Fruit fly (Drosophila melanogaster): ENCODE data around the gene Mnt.

The Mnt gene

DNA sequence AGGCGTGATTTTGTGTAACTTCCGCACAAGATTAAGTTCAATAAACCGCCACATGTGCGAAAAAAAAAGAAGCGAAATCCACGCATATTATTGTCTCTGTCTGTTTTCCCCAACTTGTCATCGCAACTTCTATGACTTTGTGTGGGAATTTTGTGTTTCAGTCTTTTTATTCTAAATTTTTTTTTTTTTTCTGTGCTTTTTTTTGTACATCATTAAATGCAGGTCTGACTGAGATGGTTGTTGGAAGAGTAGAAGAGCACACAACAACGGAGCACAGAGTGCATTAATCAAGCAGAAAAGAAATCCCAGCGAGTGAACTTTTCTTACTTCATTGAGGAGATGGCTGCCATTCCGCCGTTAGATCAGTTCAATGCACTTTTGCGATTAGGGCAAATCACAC, 44.0 kb downstream of the Mnt start:
- TF ChIP-seq az2 (GFP tag; optimal IDR thresholded peaks at IDR 0.05), result no peak
- TF ChIP-seq sens (GFP tag), result peak; percentile 55
- TF ChIP-seq Drgx (GFP tag; IDR thresholded peaks at IDR 0.05), result 0 out of 2 replicates have a peak, but pooled peaks have one; percentile 13

DNA sequence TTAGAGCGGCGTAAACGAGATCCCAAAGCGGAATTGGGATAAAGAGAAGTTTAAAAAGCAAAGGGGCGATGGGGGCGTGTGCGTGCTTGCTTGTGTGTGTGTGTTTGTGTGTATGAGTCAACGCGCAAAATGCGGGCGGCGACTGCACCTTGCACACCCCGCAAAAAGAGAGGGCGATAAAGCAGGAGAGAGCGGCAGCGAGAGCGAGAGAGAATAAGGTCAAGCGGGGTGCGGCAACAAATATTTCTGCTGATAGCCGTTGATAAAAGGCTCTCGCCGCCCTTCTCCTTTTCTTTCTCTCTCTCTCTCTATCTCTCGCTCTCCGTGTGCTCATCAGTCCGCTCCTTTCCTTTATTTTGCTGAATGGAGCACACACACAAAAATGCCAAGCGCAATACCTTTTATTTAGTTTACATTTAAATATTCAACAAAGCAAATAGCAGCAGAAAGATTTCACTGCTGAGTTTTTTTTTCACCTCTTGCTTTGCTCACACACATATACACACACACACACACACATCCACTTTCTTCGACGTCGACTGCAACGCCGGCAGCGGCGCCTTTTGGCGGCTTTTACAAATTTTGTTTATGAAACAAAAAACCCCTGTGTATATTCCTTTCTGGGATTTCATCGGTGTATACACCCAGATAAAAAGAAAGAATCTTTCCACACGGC, 47.1 kb downstream of the Mnt start:
- TF ChIP-seq MTF-1 (GFP tag; optimal IDR thresholded peaks at IDR 0.05; ENCODE audit: borderline replicate concordance) (no peak), Ets65A (GFP tag) (no peak), NC2β (GFP tag; optimal IDR thresholded peaks at IDR 0.05) (no peak), CG30431 (GFP tag; optimal IDR thresholded peaks at IDR 0.05) (no peak), chinmo (GFP tag; IDR thresholded peaks at IDR 0.05; ENCODE audit: partially characterized antibody) (peak; percentile 84), CG4730 (GFP tag; IDR thresholded peaks at IDR 0.05) (no peak), Hr78 (GFP tag; optimal IDR thresholded peaks at IDR 0.05) (peak in 1 of 2 experiments; percentile 53), sens (GFP tag) (peak; percentile 63), Deaf1 (tag; optimal IDR thresholded peaks at IDR 0.05) (no peak), al (GFP tag; IDR thresholded peaks at IDR 0.05) (no peak), CG9876 (GFP tag; optimal IDR thresholded peaks at IDR 0.05) (no peak), fu2 (GFP tag; optimal IDR thresholded peaks at IDR 0.05) (no peak), hkb (optimal IDR thresholded peaks at IDR 0.05) (no peak), hkb (GFP tag; IDR thresholded peaks at IDR 0.05) (no peak), cato (GFP tag; optimal IDR thresholded peaks at IDR 0.05; ENCODE audit: borderline replicate concordance) (no peak), CG7963 (GFP tag; IDR thresholded peaks at IDR 0.05; ENCODE audit: partially characterized antibody) (no peak), hbn (GFP tag; IDR thresholded peaks at IDR 0.05; ENCODE audit: partially characterized antibody) (no peak; the same call in 1 of the 2 replicates), sd (tag; optimal IDR thresholded peaks at IDR 0.05) (peak; percentile 75), tap (tag; optimal IDR thresholded peaks at IDR 0.05) (no peak), gcm (GFP tag; optimal IDR thresholded peaks at IDR 0.05) (peak; percentile 86), CG1233 (GFP tag; optimal IDR thresholded peaks at IDR 0.05) (no peak), stwl (tag; optimal IDR thresholded peaks at IDR 0.05) (no peak), CG15696 (tag; optimal IDR thresholded peaks at IDR 0.05) (no peak), sens-2 (GFP tag; IDR thresholded peaks at IDR 0.05) (no peak), org-1 (GFP tag; optimal IDR thresholded peaks at IDR 0.05) (no peak), cg (GFP tag; optimal IDR thresholded peaks at IDR 0.05) (peak; percentile 68), Fer3 (tag; optimal IDR thresholded peaks at IDR 0.05) (no peak), CG6272 (GFP tag; IDR thresholded peaks at IDR 0.05) (no peak), crol (GFP tag; IDR thresholded peaks at IDR 0.05) (peak; percentile 84), tll (GFP tag; optimal IDR thresholded peaks at IDR 0.05) (peak in 1 of 2 experiments; percentile 61), sqz (GFP tag; optimal IDR thresholded peaks at IDR 0.05) (peak; percentile 55), CG2129 (GFP tag; IDR thresholded peaks at IDR 0.05; ENCODE audit: partially characterized antibody) (no peak), CG15479 (GFP tag; optimal IDR thresholded peaks at IDR 0.05) (peak; percentile 84), Trl (optimal IDR thresholded peaks at IDR 0.05) (peak; percentile 85 to 93), Trl (GFP tag; optimal IDR thresholded peaks at IDR 0.05) (peak; percentile 21), HmgD (GFP tag; optimal IDR thresholded peaks at IDR 0.05) (no peak), CG7372 (GFP tag; IDR thresholded peaks at IDR 0.05) (no peak), CG11695 (GFP tag; IDR thresholded peaks at IDR 0.05) (0 out of 3 replicates have a peak, but pooled peaks have one; percentile 24), Pdp1 (GFP tag; optimal IDR thresholded peaks at IDR 0.05) (no peak), grn (GFP tag; optimal IDR thresholded peaks at IDR 0.05) (peak; percentile 27), Atf-2 (GFP tag; optimal IDR thresholded peaks at IDR 0.05) (no peak), CG9609 (GFP tag; optimal IDR thresholded peaks at IDR 0.05) (no peak), nom (GFP tag; optimal IDR thresholded peaks at IDR 0.05) (peak; percentile 82), sc (optimal IDR thresholded peaks at IDR 0.05) (no peak), sc (GFP tag; optimal IDR thresholded peaks at IDR 0.05) (no peak), fd102C (GFP tag; optimal IDR thresholded peaks at IDR 0.05) (no peak)
